Worm (Caenorhabditis elegans): ENCODE results near the gene str-109.

Gene str-109

ce11 chrV:16155111-16155510 lies 6.9 kb downstream of the str-109 start, which contains the start of gene str-97:
Gene str-97 (minus strand): TSS chrV:16155211.
- no peak for TF ChIP-seq lag-1 (GFP tag; IDR thresholded peaks at IDR 0.05)
- TF ChIP-seq mcd-1 (GFP tag; IDR thresholded peaks at IDR 0.05): no peak
- TF ChIP-seq ceh-58 (GFP tag; IDR thresholded peaks at IDR 0.05): no peak
- no peak for TF ChIP-seq egl-44 (GFP tag; IDR thresholded peaks at IDR 0.05)
- no peak for TF ChIP-seq B0019.2 (GFP tag; conservative IDR thresholded peaks at IDR 0.05)
- TF ChIP-seq mxl-1 (tag; optimal IDR thresholded peaks at IDR 0.05): no peak
- TF ChIP-seq Y95B8A.8 (GFP tag; IDR thresholded peaks at IDR 0.05): no peak
- no peak for TF ChIP-seq ceh-40 (GFP tag; IDR thresholded peaks at IDR 0.05)
- no peak for TF ChIP-seq hrde-1 (tag; optimal IDR thresholded peaks at IDR 0.05; ENCODE audit: borderline replicate concordance)
- no peak for TF ChIP-seq hmg-1.2 (GFP tag; IDR thresholded peaks at IDR 0.05)
- no peak for TF ChIP-seq F33H1.4 (GFP tag; IDR thresholded peaks at IDR 0.05)
- no peak for TF ChIP-seq lin-54 (GFP tag; optimal IDR thresholded peaks at IDR 0.05)
- no peak for TF ChIP-seq K12H6.12 (tag; optimal IDR thresholded peaks at IDR 0.05)
- TF ChIP-seq rcor-1 (GFP tag; IDR thresholded peaks at IDR 0.05): no peak
- TF ChIP-seq athp-1 (tag; optimal IDR thresholded peaks at IDR 0.05): no peak

DNA sequence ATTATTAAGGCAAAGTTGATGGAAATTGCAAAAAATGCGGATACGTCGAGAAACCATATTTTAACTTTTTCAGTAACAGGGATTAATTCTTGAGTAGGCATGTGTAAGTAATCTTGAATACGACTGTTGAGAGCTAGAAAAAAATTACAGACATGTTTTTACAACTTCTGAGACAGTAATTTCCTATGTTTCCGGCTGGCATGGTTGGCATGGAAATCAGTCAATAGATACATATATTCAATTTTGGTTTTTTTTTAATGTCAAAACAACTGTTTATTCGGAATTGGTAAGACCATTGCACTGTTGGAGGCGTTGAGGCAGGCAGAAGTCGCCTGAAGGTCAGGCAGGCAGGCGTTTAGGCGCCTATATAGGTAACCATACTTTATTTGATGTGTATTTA lies 8.6 kb downstream of the str-109 start, which contains the start of gene str-254:
TSS of gene str-254 (minus strand) at position 101 of the 400 bp plus-strand sequence.
- TF ChIP-seq ztf-25 (GFP tag; IDR thresholded peaks at IDR 0.05) (no peak), F57A8.1 (GFP tag; optimal IDR thresholded peaks at IDR 0.05) (no peak), ztf-3 (GFP tag; optimal IDR thresholded peaks at IDR 0.05) (no peak), madf-6 (GFP tag; IDR thresholded peaks at IDR 0.05) (no peak), egrh-3 (GFP tag; IDR thresholded peaks at IDR 0.05) (no peak), B0035.1 (tag; optimal IDR thresholded peaks at IDR 0.05) (no peak), Y67H2A.10 (GFP tag; conservative IDR thresholded peaks at IDR 0.05) (no peak), madf-3 (GFP tag; IDR thresholded peaks at IDR 0.05) (no peak)

ce11 chrV:16148805-16149204 lies 13.2 kb downstream of the str-109 start, which contains the start of gene F10A3.4:
Gene F10A3.4 (plus strand): TSS chrV:16149105.
- no peak for TF ChIP-seq ztf-28 (GFP tag; IDR thresholded peaks at IDR 0.05)
- no peak for TF ChIP-seq mes-4 (tag; optimal IDR thresholded peaks at IDR 0.05)
- TF ChIP-seq T07F8.4 (tag; optimal IDR thresholded peaks at IDR 0.05): no peak
- TF ChIP-seq egrh-3 (GFP tag; IDR thresholded peaks at IDR 0.05): no peak
- no peak for TF ChIP-seq egl-18 (GFP tag; IDR thresholded peaks at IDR 0.05)

ce11 chrV:16145009-16145408 lies 17.0 kb downstream of the str-109 start:
- no peak for TF ChIP-seq ztf-28 (GFP tag; IDR thresholded peaks at IDR 0.05)
- TF ChIP-seq dpff-1 (tag; optimal IDR thresholded peaks at IDR 0.05): no peak
- no peak for TF ChIP-seq lin-26 (GFP tag; IDR thresholded peaks at IDR 0.05)
- no peak for TF ChIP-seq ama-1 (optimal IDR thresholded peaks at IDR 0.05)
- no peak for TF ChIP-seq ama-1 (GFP tag; optimal IDR thresholded peaks at IDR 0.05)
- TF ChIP-seq ztf-6 (GFP tag; IDR thresholded peaks at IDR 0.05): no peak
- TF ChIP-seq attf-6 (GFP tag; IDR thresholded peaks at IDR 0.05): no peak
- TF ChIP-seq ceh-91 (GFP tag; IDR thresholded peaks at IDR 0.05): no peak
- no peak for TF ChIP-seq hlh-26 (GFP tag; conservative IDR thresholded peaks at IDR 0.05)
- TF ChIP-seq tbp1 (GFP tag; optimal IDR thresholded peaks at IDR 0.05): no peak
- TF ChIP-seq D2030.7 (GFP tag; IDR thresholded peaks at IDR 0.05): no peak
- TF ChIP-seq ztf-25 (GFP tag; IDR thresholded peaks at IDR 0.05): no peak
- TF ChIP-seq snpc-1.3 (tag; optimal IDR thresholded peaks at IDR 0.05; ENCODE audit: insufficient read depth): no peak
- TF ChIP-seq F52B5.7 (tag; optimal IDR thresholded peaks at IDR 0.05): no peak
- TF ChIP-seq ets-4 (GFP tag; optimal IDR thresholded peaks at IDR 0.05): no peak
- no peak for TF ChIP-seq attf-5 (GFP tag; optimal IDR thresholded peaks at IDR 0.05)
- TF ChIP-seq ztf-3 (GFP tag; optimal IDR thresholded peaks at IDR 0.05): no peak
- TF ChIP-seq nhr-179 (tag; optimal IDR thresholded peaks at IDR 0.05): no peak
- TF ChIP-seq sea-2 (GFP tag; IDR thresholded peaks at IDR 0.05): no peak
- no peak for TF ChIP-seq ztf-18 (tag; optimal IDR thresholded peaks at IDR 0.05)
